Fruit fly (Drosophila melanogaster) whole organism, embryonic: ENCODE measurements around the gene CG7179.
A peak's percentile ranks its signal among the peaks of the same experiment; 100 is the strongest.

Experiments
- Ada2b ChIP-seq: fragments of 200-800 bp; sonication (Bioruptor generic); IDR thresholded peaks from 2 replicates; pipeline ENCODE4 v1.3.6; 2022; ENCODE audit warnings: missing biosample characterization, missing genetic modification characterization
- CG11247 ChIP-seq: fragments of 200-800 bp; sonication (Bioruptor generic); IDR thresholded peaks from 2 replicates; pipeline ENCODE4 v1.3.6; 2022; ENCODE audit warnings: missing biosample characterization, missing genetic modification characterization
- CG11504 ChIP-seq: fragments of 200-800 bp; sonication (Bioruptor generic); optimal IDR thresholded peaks from 3 replicates; lab custom pipeline; 2019; ENCODE audit warnings: missing biosample characterization, mild to moderate bottlenecking, missing genetic modification characterization, moderate library complexity
- CG12236 ChIP-seq: fragments of 200-800 bp; sonication (Bioruptor generic); optimal IDR thresholded peaks from 2 replicates; lab custom pipeline; 2016; ENCODE audit warnings: missing biosample characterization, missing genetic modification characterization
- CG13296 ChIP-seq: fragments of 200-800 bp; sonication (Bioruptor generic); optimal IDR thresholded peaks from 3 replicates; lab custom pipeline; 2018; ENCODE audit warnings: missing biosample characterization, mild to moderate bottlenecking, missing genetic modification characterization
- CG14050 ChIP-seq: fragments of 200-800 bp; sonication (Bioruptor generic); IDR thresholded peaks from 3 replicates; pipeline ENCODE4 v1.3.6; 2022; ENCODE audit warnings: missing biosample characterization, missing genetic modification characterization
- CG15269 ChIP-seq: fragments of 200-800 bp; sonication (Bioruptor generic); optimal IDR thresholded peaks from 2 replicates; lab custom pipeline; 2018; ENCODE audit warnings: missing biosample characterization, mild to moderate bottlenecking, missing genetic modification characterization, moderate library complexity
- CG17359 ChIP-seq: fragments of 200-800 bp; sonication (Bioruptor generic); optimal IDR thresholded peaks from 3 replicates; lab custom pipeline; 2018; ENCODE audit warnings: missing biosample characterization, mild to moderate bottlenecking, missing genetic modification characterization, moderate library complexity
- CG2120 ChIP-seq: fragments of 200-800 bp; sonication (Bioruptor generic); optimal IDR thresholded peaks from 3 replicates; lab custom pipeline; 2016; ENCODE audit warnings: missing biosample characterization, missing genetic modification characterization
- CG33557 ChIP-seq: fragments of 200-800 bp; sonication (Bioruptor generic); optimal IDR thresholded peaks from 2 replicates; lab custom pipeline; 2019; ENCODE audit warnings: missing biosample characterization, mild to moderate bottlenecking, missing genetic modification characterization, moderate library complexity
- CG34224 ChIP-seq: fragments of 200-800 bp; sonication (Bioruptor generic); IDR thresholded peaks from 3 replicates; pipeline ENCODE4 v1.3.6; 2022; ENCODE audit warnings: missing biosample characterization, missing genetic modification characterization; ENCODE audit not compliant: partially characterized antibody
- CG43689 ChIP-seq: fragments of 200-800 bp; sonication (Bioruptor generic); IDR thresholded peaks from 2 replicates; pipeline ENCODE4 v1.3.6; 2022; ENCODE audit warnings: missing biosample characterization, missing genetic modification characterization
- CG4404 ChIP-seq: fragments of 200-800 bp; sonication (Bioruptor generic); IDR thresholded peaks from 2 replicates; pipeline ENCODE4 v1.3.6; 2022; ENCODE audit warnings: missing biosample characterization, missing genetic modification characterization
- CG4707 ChIP-seq: fragments of 200-800 bp; sonication (Bioruptor generic); optimal IDR thresholded peaks from 2 replicates; lab custom pipeline; 2018; ENCODE audit warnings: missing biosample characterization, mild to moderate bottlenecking, missing genetic modification characterization, moderate library complexity
- CG5245 ChIP-seq: fragments of 200-800 bp; sonication (Bioruptor generic); optimal IDR thresholded peaks from 3 replicates; lab custom pipeline; 2016; ENCODE audit warnings: missing biosample characterization, missing genetic modification characterization
- CG7556 ChIP-seq: fragments of 200-800 bp; sonication (Bioruptor generic); optimal IDR thresholded peaks from 2 replicates; lab custom pipeline; 2017; ENCODE audit warnings: missing biosample characterization, mild to moderate bottlenecking, missing genetic modification characterization
- CG7963 ChIP-seq: fragments of 200-800 bp; sonication (Bioruptor generic); IDR thresholded peaks from 3 replicates; pipeline ENCODE4 v1.3.6; 2022; ENCODE audit warnings: missing biosample characterization, missing genetic modification characterization; ENCODE audit not compliant: partially characterized antibody
- CG9932 ChIP-seq: fragments of 200-800 bp; sonication (Bioruptor generic); IDR thresholded peaks from 2 replicates; pipeline ENCODE4 v1.3.6; 2022; ENCODE audit warnings: missing biosample characterization, missing genetic modification characterization
- D19A ChIP-seq: fragments of 200-800 bp; optimal IDR thresholded peaks from 3 replicates; lab custom pipeline; 2019; ENCODE audit warnings: missing biosample characterization, mild to moderate bottlenecking, missing genetic modification characterization, moderate library complexity
- Deaf1 ChIP-seq: fragments of 200-800 bp; optimal IDR thresholded peaks from 3 replicates; lab custom pipeline; 2019; ENCODE audit warnings: missing biosample characterization, mild to moderate bottlenecking, missing genetic modification characterization, moderate library complexity
- Dref ChIP-seq: fragments of 200-800 bp; sonication (Bioruptor generic); IDR thresholded peaks from 2 replicates; pipeline ENCODE4 v1.3.6; 2022; ENCODE audit warnings: missing biosample characterization, missing genetic modification characterization
- Ets65A ChIP-seq: fragments of 200-800 bp; sonication (Bioruptor generic); peaks from one replicate; lab custom pipeline; 2016; ENCODE audit warnings: missing biosample characterization, missing genetic modification characterization
- HLH4C ChIP-seq: fragments of 200-800 bp; sonication (Bioruptor generic); IDR thresholded peaks from 3 replicates; pipeline ENCODE4 v1.3.6; 2022; ENCODE audit warnings: missing biosample characterization, missing genetic modification characterization; ENCODE audit not compliant: partially characterized antibody
- Nf-YA ChIP-seq: fragments of 200-800 bp; sonication (Bioruptor generic); IDR thresholded peaks from 2 replicates; pipeline ENCODE4 v1.3.6; 2022; ENCODE audit warnings: missing biosample characterization, missing genetic modification characterization
- Rfx ChIP-seq: fragments of 200-800 bp; sonication (Bioruptor generic); IDR thresholded peaks from 2 replicates; pipeline ENCODE4 v1.3.6; 2022; ENCODE audit warnings: missing biosample characterization, missing genetic modification characterization
- Sry-δ ChIP-seq: fragments of 200-800 bp; sonication (Bioruptor generic); optimal IDR thresholded peaks from 2 replicates; lab custom pipeline; 2016; ENCODE audit warnings: missing biosample characterization, missing genetic modification characterization
- ase ChIP-seq: fragments of 200-800 bp; sonication (Bioruptor generic); IDR thresholded peaks from 3 replicates; pipeline ENCODE4 v1.3.6; 2022; ENCODE audit warnings: missing biosample characterization, missing genetic modification characterization
- bigmax ChIP-seq: fragments of 200-800 bp; sonication (Bioruptor generic); optimal IDR thresholded peaks from 2 replicates; lab custom pipeline; 2018; ENCODE audit warnings: missing biosample characterization, mild to moderate bottlenecking, missing genetic modification characterization
- bowl ChIP-seq: fragments of 200-800 bp; sonication (Bioruptor generic); IDR thresholded peaks from 2 replicates; pipeline ENCODE4 v1.3.6; 2022; ENCODE audit warnings: missing biosample characterization, missing genetic modification characterization
- croc ChIP-seq: fragments of 200-800 bp; sonication (Bioruptor generic); conservative IDR thresholded peaks from 3 replicates; pipeline ENCODE4 v1.3.6; 2022; ENCODE audit warnings: missing biosample characterization, missing genetic modification characterization
- crol ChIP-seq: fragments of 200-800 bp; sonication (Bioruptor generic); IDR thresholded peaks from 2 replicates; pipeline ENCODE4 v1.3.6; 2022; ENCODE audit warnings: missing biosample characterization, missing genetic modification characterization
- dati ChIP-seq: fragments of 200-800 bp; sonication (Bioruptor generic); IDR thresholded peaks from 2 replicates; pipeline ENCODE4 v1.3.6; 2022; ENCODE audit warnings: missing biosample characterization, missing genetic modification characterization
- esg ChIP-seq: fragments of 200-800 bp; sonication (Bioruptor generic); conservative IDR thresholded peaks from 2 replicates; pipeline ENCODE4 v1.3.6; 2022; ENCODE audit warnings: missing biosample characterization, missing genetic modification characterization
- ewg ChIP-seq: fragments of 200-800 bp; sonication (Bioruptor generic); optimal IDR thresholded peaks from 3 replicates; lab custom pipeline; 2017; ENCODE audit warnings: mild to moderate bottlenecking, missing biosample characterization, missing genetic modification reagents, missing genetic modification characterization
- fd3F ChIP-seq: fragments of 200-800 bp; sonication (Bioruptor generic); optimal IDR thresholded peaks from 2 replicates; lab custom pipeline; 2018; ENCODE audit warnings: missing biosample characterization, mild to moderate bottlenecking, missing genetic modification characterization, moderate library complexity
- grn ChIP-seq: fragments of 200-800 bp; sonication (Bioruptor generic); optimal IDR thresholded peaks from 3 replicates; lab custom pipeline; 2017; ENCODE audit warnings: missing biosample characterization, missing genetic modification characterization
- hth ChIP-seq: fragments of >200 bp; optimal IDR thresholded peaks from 2 replicates; lab custom pipeline; 2017; ENCODE audit warnings: inconsistent platforms
- ind ChIP-seq: fragments of 200-800 bp; sonication (Bioruptor generic); optimal IDR thresholded peaks from 3 replicates; lab custom pipeline; 2016; ENCODE audit warnings: missing biosample characterization, missing genetic modification characterization
- onecut ChIP-seq: fragments of 200-800 bp; sonication (Bioruptor generic); IDR thresholded peaks from 2 replicates; pipeline ENCODE4 v1.3.6; 2022; ENCODE audit warnings: missing biosample characterization, missing genetic modification characterization
- ranshi ChIP-seq: fragments of 200-800 bp; sonication (Bioruptor generic); IDR thresholded peaks from 2 replicates; pipeline ENCODE4 v1.3.6; 2022; ENCODE audit warnings: missing biosample characterization, missing genetic modification characterization
- ro ChIP-seq: fragments of 200-800 bp; sonication (Bioruptor generic); IDR thresholded peaks from 2 replicates; pipeline ENCODE4 v1.3.6; 2022; ENCODE audit warnings: missing biosample characterization, missing genetic modification characterization
- run ChIP-seq: fragments of 200-800 bp; sonication (Bioruptor generic); optimal IDR thresholded peaks from 3 replicates; lab custom pipeline; 2018; ENCODE audit warnings: missing biosample characterization, mild to moderate bottlenecking, missing genetic modification characterization
- scrt ChIP-seq: fragments of 200-800 bp; sonication (Bioruptor generic); optimal IDR thresholded peaks from 2 replicates; lab custom pipeline; 2018; ENCODE audit warnings: missing biosample characterization, mild to moderate bottlenecking, missing genetic modification characterization, moderate library complexity
- sima ChIP-seq: fragments of 200-800 bp; sonication (Bioruptor generic); optimal IDR thresholded peaks from 2 replicates; lab custom pipeline; 2016; ENCODE audit warnings: missing biosample characterization, missing genetic modification characterization
- ssp ChIP-seq: fragments of 200-800 bp; sonication (Bioruptor generic); IDR thresholded peaks from 2 replicates; pipeline ENCODE4 v1.3.6; 2022; ENCODE audit warnings: missing biosample characterization, missing genetic modification characterization
- stc ChIP-seq: fragments of 200-800 bp; sonication (Bioruptor generic); IDR thresholded peaks from 2 replicates; pipeline ENCODE4 v1.3.6; 2022; ENCODE audit warnings: missing biosample characterization, missing genetic modification characterization
- tna ChIP-seq: fragments of 200-800 bp; sonication (Bioruptor generic); IDR thresholded peaks from 2 replicates; pipeline ENCODE4 v1.3.6; 2022; ENCODE audit warnings: missing biosample characterization, missing genetic modification characterization; ENCODE audit not compliant: partially characterized antibody
- trh ChIP-seq: fragments of 200-800 bp; sonication (Bioruptor generic); optimal IDR thresholded peaks from 2 replicates; lab custom pipeline; 2016; ENCODE audit warnings: missing biosample characterization, missing genetic modification characterization
- zen ChIP-seq: fragments of 200-800 bp; sonication (Bioruptor generic); optimal IDR thresholded peaks from 3 replicates; lab custom pipeline; 2018; ENCODE audit warnings: missing biosample characterization, mild to moderate bottlenecking, missing genetic modification characterization, moderate library complexity

Gene CG7179

DNA sequence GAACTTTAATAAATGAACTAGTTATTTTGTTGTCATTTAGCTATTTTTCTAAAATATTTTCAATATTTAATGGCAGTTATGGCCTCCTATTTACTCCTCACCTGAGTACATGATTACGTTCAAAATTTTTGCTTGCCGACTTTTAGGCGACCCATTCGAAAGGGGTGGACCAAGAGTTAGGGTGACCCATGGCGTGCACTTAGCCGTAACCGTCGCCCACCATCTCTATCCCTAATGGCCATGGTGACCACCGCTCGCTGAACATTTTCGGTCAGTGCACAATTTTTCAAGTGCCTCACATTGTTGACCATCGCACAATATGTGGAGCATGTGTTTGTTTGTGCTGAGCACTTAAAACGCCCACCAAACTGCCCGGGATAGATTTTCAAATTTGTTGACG is 5.9 kb downstream of the CG7179 start (continued):
- TF ChIP-seq bigmax (GFP tag; lab: Kevin White, UChicago): no peak
- TF ChIP-seq dati (GFP tag; lab: Robert Waterston, UW): no peak
- TF ChIP-seq CG12236 (GFP tag; lab: Kevin White, UChicago): no peak
- TF ChIP-seq ewg (GFP tag; lab: Kevin White, UChicago): no peak
- TF ChIP-seq CG33557 (GFP tag; lab: Kevin White, UChicago): no peak

DNA sequence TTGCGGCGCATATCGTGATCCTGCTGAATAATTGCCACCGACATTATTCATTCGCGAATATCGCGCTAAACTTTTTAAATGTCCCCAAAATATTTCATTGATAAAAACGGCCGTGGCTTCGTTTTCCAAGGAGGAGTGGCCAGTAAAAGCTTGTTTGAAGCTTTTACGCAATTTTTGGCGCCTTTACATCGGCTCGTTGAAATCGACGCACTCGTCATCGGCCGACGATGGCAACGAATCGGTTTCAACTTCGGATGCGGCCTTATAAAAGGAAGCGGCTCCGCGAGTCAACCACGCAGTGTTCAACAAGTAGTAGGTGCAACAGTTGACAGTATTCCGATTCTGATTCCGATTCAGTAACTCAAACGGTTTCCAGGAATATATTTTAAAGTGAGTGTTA is 10.5 kb downstream of the CG7179 start, which contains the start of gene CG7191:
CG7191 (plus strand) TSS at position 301 of the 400 bp plus-strand sequence.
- TF ChIP-seq run (tag; lab: Kevin White, UChicago) (no peak), CG5245 (GFP tag; lab: Kevin White, UChicago) (no peak), CG7556 (GFP tag; lab: Kevin White, UChicago) (no peak), Ets65A (GFP tag; lab: Kevin White, UChicago) (peak; percentile 23), D19A (tag; lab: Kevin White, UChicago) (no peak), onecut (GFP tag; lab: Robert Waterston, UW) (no peak), CG7963 (no peak), CG15269 (tag; lab: Kevin White, UChicago) (no peak), scrt (GFP tag; lab: Kevin White, UChicago) (peak; percentile 83), Deaf1 (tag; lab: Kevin White, UChicago) (peak; percentile 90), fd3F (GFP tag; lab: Kevin White, UChicago) (no peak), esg (GFP tag; lab: Robert Waterston, UW) (no peak), CG4707 (GFP tag; lab: Kevin White, UChicago) (no peak), croc (GFP tag; lab: Robert Waterston, UW) (no peak), bowl (no peak), Nf-YA (no peak)

DNA sequence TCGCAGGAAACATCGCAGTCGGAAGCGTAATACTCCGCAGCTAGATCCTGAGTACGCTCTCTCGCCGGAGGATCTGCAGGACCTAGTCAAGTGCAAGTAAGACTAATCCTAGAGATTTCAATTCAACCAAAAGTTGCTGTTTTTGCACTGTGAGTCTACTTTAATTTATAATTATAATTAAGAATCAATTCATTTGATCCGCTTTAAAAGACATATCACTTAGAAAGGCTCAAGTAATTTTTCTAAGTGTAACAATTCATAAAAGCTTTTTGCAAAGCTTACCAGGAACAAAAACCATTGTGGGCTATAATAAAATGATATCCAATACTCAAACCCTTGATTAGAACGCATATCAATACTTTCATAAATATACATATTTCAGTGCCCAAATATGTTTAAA is 21.0 kb downstream of the CG7179 start:
- 0 out of 2 replicates have a peak, but pooled peaks have one; percentile 10 for TF ChIP-seq CG9932
- peak; percentile 9; the same call in 1 of the 3 replicates for TF ChIP-seq CG14050
- 0 out of 2 replicates have a peak, but pooled peaks have one; percentile 17 for TF ChIP-seq CG11247 (GFP tag; lab: Robert Waterston, UW)
- no peak for TF ChIP-seq ro (GFP tag; lab: Robert Waterston, UW)
- TF ChIP-seq stc (GFP tag; lab: Robert Waterston, UW): 0 out of 2 replicates have a peak, but pooled peaks have one; percentile 11
- TF ChIP-seq CG2120 (GFP tag; lab: Kevin White, UChicago): peak; percentile 20
- peak; percentile 34 for TF ChIP-seq CG11504 (tag; lab: Kevin White, UChicago)
- TF ChIP-seq hth (lab: Kevin White, UChicago): no peak
- TF ChIP-seq ssp (GFP tag; lab: Robert Waterston, UW): no peak
- peak; percentile 40; the same call in 1 of the 2 replicates for TF ChIP-seq Ada2b (GFP tag; lab: Robert Waterston, UW)
- no peak for TF ChIP-seq crol (GFP tag; lab: Robert Waterston, UW)
- TF ChIP-seq grn (GFP tag; lab: Kevin White, UChicago): no peak
- peak; percentile 14 for TF ChIP-seq ind (GFP tag; lab: Kevin White, UChicago)
- no peak for TF ChIP-seq CG13296 (GFP tag; lab: Kevin White, UChicago)
- no peak for TF ChIP-seq HLH4C
- TF ChIP-seq Dref (GFP tag; lab: Robert Waterston, UW): no peak
- 0 out of 2 replicates have a peak, but pooled peaks have one; percentile 6 for TF ChIP-seq CG43689 (GFP tag; lab: Robert Waterston, UW)
- 0 out of 3 replicates have a peak, but pooled peaks have one; percentile 28 for TF ChIP-seq ase
- no peak for TF ChIP-seq trh (GFP tag; lab: Kevin White, UChicago)
- TF ChIP-seq Rfx (GFP tag; lab: Robert Waterston, UW): 0 out of 2 replicates have a peak, but pooled peaks have one; percentile 14
- no peak for TF ChIP-seq CG4404
- TF ChIP-seq tna (GFP tag; lab: Robert Waterston, UW): no peak
- no peak for TF ChIP-seq ranshi (GFP tag; lab: Robert Waterston, UW)
- TF ChIP-seq Sry-δ (GFP tag; lab: Kevin White, UChicago): no peak
- no peak for TF ChIP-seq zen (tag; lab: Kevin White, UChicago)
- no peak for TF ChIP-seq CG17359 (tag; lab: Kevin White, UChicago)
- TF ChIP-seq CG34224 (GFP tag; lab: Robert Waterston, UW): no peak
- TF ChIP-seq sima (GFP tag; lab: Kevin White, UChicago): no peak
